Worm (Caenorhabditis elegans) whole organism, young adult: Measurements from ENCODE around the gene C50E10.1.

ENCODE experiments used
- B0019.2 ChIP-seq: fragments of 200-800 bp; sonication (Bioruptor generic); conservative IDR thresholded peaks from 2 replicates; pipeline ENCODE4 v1.3.6; 2022; ENCODE audit warnings: missing genetic modification reagents, missing genetic modification characterization, missing compliant biosample characterization
- C17E4.6 ChIP-seq: fragments of 200-800 bp; sonication (Bioruptor generic); IDR thresholded peaks from 2 replicates; pipeline ENCODE4 v1.3.6; 2022; ENCODE audit warnings: missing genetic modification reagents, missing genetic modification characterization, missing compliant biosample characterization
- F37B4.10 ChIP-seq: fragments of 200-800 bp; sonication (Bioruptor generic); IDR thresholded peaks from 2 replicates; pipeline ENCODE4 v1.3.6; 2022; ENCODE audit warnings: missing genetic modification characterization, missing compliant biosample characterization
- F49E8.2 ChIP-seq: sonication (generic microtip); optimal IDR thresholded peaks from 3 replicates; lab custom pipeline; 2017; ENCODE audit warnings: missing genetic modification characterization, mild to moderate bottlenecking, missing compliant biosample characterization, antibody characterized with exemption, moderate library complexity; ENCODE audit not compliant: insufficient read depth
- F52B5.7 ChIP-seq: sonication (generic microtip); optimal IDR thresholded peaks from 2 replicates; lab custom pipeline; 2016; ENCODE audit warnings: mild to moderate bottlenecking, missing genetic modification characterization, missing compliant biosample characterization
- F57C9.4 ChIP-seq: sonication (generic microtip); optimal IDR thresholded peaks from 2 replicates; lab custom pipeline; 2017; ENCODE audit warnings: mild to moderate bottlenecking, missing genetic modification characterization, missing compliant biosample characterization
- Y53F4B.3 ChIP-seq: fragments of 200-800 bp; sonication (Bioruptor generic); IDR thresholded peaks from 2 replicates; pipeline ENCODE4 v1.3.6; 2022; ENCODE audit warnings: missing genetic modification reagents, missing genetic modification characterization, missing compliant biosample characterization
- ama-1 ChIP-seq, 3 experiments: fragments of 150-350 bp in 1 of 3; sonication (generic microtip) in 2 of 3; optimal IDR thresholded peaks; 2 replicates each; lab custom pipeline; 2014 to 2018; ENCODE audit warnings: missing biosample characterization in 2 of 3, missing genetic modification characterization in 2 of 3, missing genetic modification reagents in 2 of 3
- aptf-2 ChIP-seq: fragments of 200-800 bp; sonication (Bioruptor generic); conservative IDR thresholded peaks from 2 replicates; pipeline ENCODE4 v1.3.6; 2022; ENCODE audit warnings: missing genetic modification reagents, missing genetic modification characterization, missing compliant biosample characterization
- ceh-27 ChIP-seq: fragments of 200-800 bp; sonication (Bioruptor generic); optimal IDR thresholded peaks from 2 replicates; lab custom pipeline; 2018; ENCODE audit warnings: mild to moderate bottlenecking, missing genetic modification characterization, moderate library complexity, missing compliant biosample characterization
- ceh-58 ChIP-seq: fragments of 200-800 bp; sonication (Bioruptor generic); IDR thresholded peaks from 2 replicates; pipeline ENCODE4 v1.3.6; 2022; ENCODE audit warnings: missing genetic modification characterization, missing compliant biosample characterization
- dox-1 ChIP-seq: fragments of 200-800 bp; sonication (Bioruptor generic); IDR thresholded peaks from 2 replicates; pipeline ENCODE4 v1.3.6; 2022; ENCODE audit warnings: missing genetic modification reagents, missing genetic modification characterization, missing compliant biosample characterization
- dpl-1 ChIP-seq: fragments of 150-350 bp; optimal IDR thresholded peaks from 2 replicates; lab custom pipeline; 2014; ENCODE audit warnings: missing biosample characterization, missing genetic modification reagents, missing genetic modification characterization
- egl-18 ChIP-seq: fragments of 200-800 bp; sonication (Bioruptor generic); IDR thresholded peaks from 2 replicates; pipeline ENCODE4 v1.3.6; 2022; ENCODE audit warnings: missing genetic modification reagents, missing genetic modification characterization, missing compliant biosample characterization
- ekl-4 ChIP-seq: fragments of 200-800 bp; sonication (Bioruptor generic); IDR thresholded peaks from 2 replicates; pipeline ENCODE4 v1.3.6; 2022; ENCODE audit warnings: missing genetic modification reagents, missing genetic modification characterization, missing compliant biosample characterization
- fkh-3 ChIP-seq: sonication (generic microtip); optimal IDR thresholded peaks from 2 replicates; lab custom pipeline; 2016; ENCODE audit warnings: mild to moderate bottlenecking, missing genetic modification characterization, missing compliant biosample characterization
- gei-17 ChIP-seq: fragments of 200-800 bp; sonication (Bioruptor generic); optimal IDR thresholded peaks from 2 replicates; lab custom pipeline; 2018; ENCODE audit warnings: mild to moderate bottlenecking, missing genetic modification characterization, missing compliant biosample characterization
- hmg-20 ChIP-seq: fragments of 200-800 bp; sonication (Bioruptor generic); IDR thresholded peaks from 2 replicates; pipeline ENCODE4 v1.3.6; 2022; ENCODE audit warnings: missing genetic modification reagents, missing genetic modification characterization, missing compliant biosample characterization
- lag-1 ChIP-seq: fragments of 200-800 bp; sonication (Bioruptor generic); IDR thresholded peaks from 2 replicates; pipeline ENCODE4 v1.3.6; 2022; ENCODE audit warnings: missing genetic modification reagents, missing genetic modification characterization, missing compliant biosample characterization
- let-607 ChIP-seq, 2 experiments: fragments of 200-800 bp in 1 of 2; sonication (Bioruptor generic) in 1 of 2; sonication (generic microtip) in 1 of 2; optimal IDR thresholded peaks; 2 replicates each; lab custom pipeline; 2016 to 2018; ENCODE audit warnings: mild to moderate bottlenecking in 2 of 2, missing compliant biosample characterization in 2 of 2, missing genetic modification characterization in 2 of 2, moderate library complexity in 2 of 2, missing genotype in 1 of 2
- lsl-1 ChIP-seq: fragments of 200-800 bp; sonication (Bioruptor generic); optimal IDR thresholded peaks from 2 replicates; lab custom pipeline; 2018; ENCODE audit warnings: mild to moderate bottlenecking, missing genetic modification characterization, moderate library complexity, missing compliant biosample characterization
- madf-10 ChIP-seq: sonication (generic microtip); optimal IDR thresholded peaks from 2 replicates; lab custom pipeline; 2016; ENCODE audit warnings: mild to moderate bottlenecking, missing genetic modification characterization, missing compliant biosample characterization
- mxl-1 ChIP-seq: sonication (generic microtip); optimal IDR thresholded peaks from 2 replicates; lab custom pipeline; 2016; ENCODE audit warnings: missing genetic modification characterization, missing compliant biosample characterization
- pbrm-1 ChIP-seq: fragments of 200-800 bp; sonication (Bioruptor generic); IDR thresholded peaks from 2 replicates; pipeline ENCODE4 v1.3.6; 2022; ENCODE audit warnings: missing genetic modification reagents, missing genetic modification characterization, missing compliant biosample characterization
- snpc-4 ChIP-seq, 5 experiments: fragments of 150-350 bp in 1 of 5; sonication (generic microtip) in 4 of 5; optimal IDR thresholded peaks; 2 replicates each; lab custom pipeline; 2014 to 2018; ENCODE audit warnings: missing genetic modification characterization in 5 of 5, missing biosample characterization in 3 of 5, antibody characterized with exemption in 2 of 5, mild to moderate bottlenecking in 2 of 5, missing compliant biosample characterization in 2 of 5, missing genotype in 2 of 5, moderate library complexity in 2 of 5, missing genetic modification reagents in 1 of 5
- unc-62 ChIP-seq: fragments of 150-350 bp; optimal IDR thresholded peaks from 2 replicates; lab custom pipeline; 2014; ENCODE audit warnings: missing biosample characterization, missing genetic modification reagents, missing genetic modification characterization

Gene C50E10.1

DNA sequence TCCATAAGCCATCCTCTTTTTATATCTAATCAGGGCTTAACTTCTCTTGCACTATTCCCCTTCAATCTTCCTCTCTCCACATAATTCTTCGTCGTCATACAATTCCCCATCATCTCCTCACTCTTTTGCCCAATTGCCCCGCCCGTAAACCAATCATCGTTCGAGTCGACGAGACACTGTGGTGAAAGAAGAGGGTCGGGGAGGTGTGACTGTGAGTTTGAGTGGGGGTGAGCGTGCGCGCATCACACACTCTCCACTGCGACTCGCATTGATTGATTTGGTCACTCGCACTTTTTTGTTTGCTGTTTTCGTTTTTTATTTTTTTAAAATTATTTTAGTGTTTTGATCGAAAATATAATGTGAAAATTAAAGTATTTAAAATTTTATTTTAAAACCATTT lies 36.9 kb upstream of the C50E10.1 start (continued):
- no peak for TF ChIP-seq snpc-4 (GFP tag; optimal IDR thresholded peaks at IDR 0.05; lab: Kevin White, UChicago)
- TF ChIP-seq snpc-4 (tag; optimal IDR thresholded peaks at IDR 0.05; lab: Kevin White, UChicago), result peak in 2 of 4 experiments; percentile 13 to 37
- no peak for TF ChIP-seq unc-62 (GFP tag; lab: Kevin White, UChicago)
- TF ChIP-seq C17E4.6 (GFP tag; lab: Robert Waterston, UW), result no peak
- TF ChIP-seq aptf-2 (GFP tag; lab: Robert Waterston, UW), result no peak
- TF ChIP-seq let-607 (tag; optimal IDR thresholded peaks at IDR 0.05; lab: Kevin White, UChicago), result no peak
- TF ChIP-seq egl-18 (GFP tag; lab: Robert Waterston, UW), result no peak
- TF ChIP-seq Y53F4B.3, result no peak
- no peak for TF ChIP-seq hmg-20 (GFP tag; lab: Robert Waterston, UW)
- TF ChIP-seq F57C9.4 (tag; lab: Kevin White, UChicago), result no peak
- TF ChIP-seq, all 124 proteins: peak for 8

DNA sequence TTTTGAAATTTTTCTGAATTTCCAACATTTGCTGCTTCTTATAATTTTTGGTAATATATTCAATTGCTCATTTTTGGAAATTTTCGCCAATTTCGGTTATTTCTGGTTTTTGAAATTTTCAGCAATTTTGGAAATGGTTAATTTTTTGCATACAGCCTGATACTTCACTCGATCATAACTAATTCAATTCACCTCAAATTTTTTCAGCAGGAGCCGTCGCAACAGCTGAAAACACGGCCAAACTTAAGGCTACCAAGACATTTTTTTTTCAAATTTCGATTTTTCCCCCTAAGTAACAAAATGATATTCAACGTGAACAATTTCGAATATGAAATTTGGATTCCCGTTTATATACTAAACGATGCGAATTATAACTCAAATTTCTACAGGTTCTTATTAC lies 33.2 kb upstream of the C50E10.1 start, which contains the start of gene sre-52:
Gene sre-52, plus strand, starts transcription at position 301 of the 400 bp plus-strand sequence.
- no peak for TF ChIP-seq aptf-2 (GFP tag; lab: Robert Waterston, UW)

DNA sequence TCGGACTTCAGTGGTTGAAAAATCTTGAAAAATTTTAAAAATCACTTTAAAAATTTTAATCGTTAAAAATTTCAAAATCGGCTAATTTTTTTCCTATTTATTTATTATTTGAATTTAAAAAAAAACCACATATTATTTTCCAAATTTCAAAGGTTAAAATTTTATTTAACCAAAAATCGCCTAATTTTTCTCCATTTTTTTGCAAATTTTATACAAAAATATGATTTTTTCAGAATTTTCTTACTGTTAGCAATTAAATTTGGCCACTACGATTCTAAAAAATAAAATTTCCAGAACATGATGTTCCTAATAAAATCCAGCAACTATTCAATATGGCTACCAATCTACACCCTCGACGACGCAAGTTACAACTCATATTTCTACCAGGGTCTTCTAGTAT lies 30.4 kb upstream of the C50E10.1 start, which contains the start of gene sre-54:
Gene sre-54, plus strand, starts transcription at position 301 of the 400 bp plus-strand sequence.
- TF ChIP-seq snpc-4 (GFP tag; optimal IDR thresholded peaks at IDR 0.05; lab: Kevin White, UChicago), result no peak
- no peak for TF ChIP-seq snpc-4 (tag; optimal IDR thresholded peaks at IDR 0.05; lab: Kevin White, UChicago)
- TF ChIP-seq B0019.2 (GFP tag; lab: Robert Waterston, UW), result no peak
- TF ChIP-seq ceh-27 (GFP tag; lab: Kevin White, UChicago), result no peak
- no peak for TF ChIP-seq F37B4.10 (GFP tag; lab: Robert Waterston, UW)
- TF ChIP-seq dox-1 (GFP tag; lab: Robert Waterston, UW), result no peak

DNA sequence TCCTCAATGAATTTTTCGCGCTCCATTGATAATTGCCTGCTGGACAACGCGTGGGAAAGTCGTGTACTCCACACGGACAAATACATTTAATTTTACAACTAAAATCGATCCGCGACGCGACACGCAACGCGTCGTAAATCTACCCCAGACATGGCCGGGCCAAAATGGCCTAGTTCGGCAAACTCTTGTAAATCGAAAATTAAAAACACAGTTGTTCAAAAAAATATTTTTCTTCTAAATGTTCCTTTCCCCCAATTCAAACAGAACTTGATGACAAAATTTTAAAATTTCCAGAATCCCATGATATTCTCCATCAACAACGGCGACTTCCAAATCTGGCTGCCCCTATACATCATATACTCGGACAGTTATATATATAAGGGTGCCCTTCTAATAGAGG lies 26.7 kb upstream of the C50E10.1 start, which contains the start of gene sre-55:
Gene sre-55, plus strand, starts transcription at position 301 of the 400 bp plus-strand sequence.
- no peak for TF ChIP-seq ceh-58 (GFP tag; lab: Robert Waterston, UW)
- TF ChIP-seq ekl-4 (GFP tag; lab: Robert Waterston, UW), result no peak
- TF ChIP-seq madf-10 (tag; lab: Kevin White, UChicago), result no peak
- no peak for TF ChIP-seq F49E8.2
- TF ChIP-seq pbrm-1, result no peak

DNA sequence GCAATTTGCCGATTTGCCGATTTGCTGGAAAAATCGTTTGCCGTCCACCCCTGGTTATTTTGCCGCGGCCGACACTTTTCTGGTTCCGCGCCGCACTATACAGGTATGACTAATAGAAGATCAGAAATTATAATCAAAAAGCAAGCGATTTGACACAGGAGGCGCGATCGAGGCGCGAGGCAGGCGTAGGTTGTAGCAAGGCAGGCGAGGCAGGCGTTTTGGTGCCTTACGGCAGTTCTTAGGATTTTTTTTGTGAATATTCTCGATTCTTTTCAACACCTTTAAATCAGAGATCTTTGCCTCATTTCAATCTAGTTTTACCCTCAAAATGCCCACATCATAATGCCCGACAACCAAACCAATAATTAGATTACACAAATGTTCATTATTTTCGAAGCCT lies 21.9 kb upstream of the C50E10.1 start, which contains the start of gene sre-56:
Gene sre-56, plus strand, starts transcription at position 301 of the 400 bp plus-strand sequence.
- TF ChIP-seq ekl-4 (GFP tag; lab: Robert Waterston, UW) (no peak), dpl-1 (no peak), snpc-4 (GFP tag; optimal IDR thresholded peaks at IDR 0.05; lab: Kevin White, UChicago) (no peak), snpc-4 (tag; optimal IDR thresholded peaks at IDR 0.05; lab: Kevin White, UChicago) (peak in 1 of 4 experiments; percentile 60)
- TF ChIP-seq, all 124 proteins: peak for 1

DNA sequence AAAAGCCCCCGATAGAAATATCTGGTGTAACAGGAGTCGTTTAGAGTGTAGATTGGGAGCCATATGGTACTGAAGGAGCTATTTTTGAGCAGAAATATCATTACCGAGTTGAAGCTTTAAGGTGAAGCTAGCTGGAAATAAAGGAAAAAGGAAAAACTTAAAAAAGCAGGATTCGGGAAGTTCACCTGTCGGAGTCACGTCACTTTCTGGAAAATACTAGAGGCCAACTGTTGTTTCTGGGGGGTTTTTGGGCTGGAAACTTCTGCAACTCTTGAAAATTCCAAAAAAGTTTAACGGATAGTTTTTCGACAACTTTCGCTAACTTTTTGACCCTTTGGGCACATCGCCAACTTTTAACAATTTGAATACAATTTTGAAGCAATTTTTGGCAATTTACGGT lies 21.1 kb upstream of the C50E10.1 start, which contains the start of gene sre-53:
Gene sre-53, minus strand, starts transcription at position 101 of the 400 bp plus-strand sequence.
- TF ChIP-seq C17E4.6 (GFP tag; lab: Robert Waterston, UW), result no peak
- TF ChIP-seq fkh-3 (tag; lab: Kevin White, UChicago), result no peak
- no peak for TF ChIP-seq gei-17 (GFP tag; lab: Kevin White, UChicago)
- no peak for TF ChIP-seq F52B5.7 (tag; lab: Kevin White, UChicago)
- no peak for TF ChIP-seq mxl-1
- no peak for TF ChIP-seq lag-1
- no peak for TF ChIP-seq lsl-1 (GFP tag; lab: Kevin White, UChicago)
- TF ChIP-seq ama-1 (optimal IDR thresholded peaks at IDR 0.05; lab: Kevin White, UChicago), result no peak
- no peak for TF ChIP-seq ama-1 (GFP tag; optimal IDR thresholded peaks at IDR 0.05; lab: Kevin White, UChicago)
